Fruit fly (Drosophila melanogaster) whole organism, prepupa: ENCODE data around the gene ksh.

Source experiments
- CG3032 ChIP-seq: fragments of 200-800 bp; optimal IDR thresholded peaks from 2 replicates; lab custom pipeline; 2019; ENCODE audit warnings: missing biosample characterization, mild to moderate bottlenecking, missing genetic modification characterization, moderate library complexity
- CG32006 ChIP-seq: fragments of 200-800 bp; sonication (Bioruptor generic); optimal IDR thresholded peaks from 3 replicates; lab custom pipeline; 2017; ENCODE audit warnings: missing biosample characterization, mild to moderate bottlenecking, missing genetic modification characterization
- CG7368 ChIP-seq: fragments of 200-800 bp; sonication (Bioruptor generic); optimal IDR thresholded peaks from 3 replicates; lab custom pipeline; 2016; ENCODE audit warnings: missing biosample characterization, missing genetic modification characterization
- CG9139 ChIP-seq: fragments of 200-800 bp; sonication (Bioruptor generic); optimal IDR thresholded peaks from 3 replicates; lab custom pipeline; 2017; ENCODE audit warnings: missing biosample characterization, mild to moderate bottlenecking, missing genetic modification characterization
- Gug ChIP-seq: fragments of 200-800 bp; sonication (Bioruptor generic); IDR thresholded peaks from 2 replicates; pipeline ENCODE4 v1.3.6; 2022; ENCODE audit warnings: missing biosample characterization, missing genetic modification characterization
- Lpt ChIP-seq: fragments of 200-800 bp; sonication (Bioruptor generic); optimal IDR thresholded peaks from 3 replicates; lab custom pipeline; 2016; ENCODE audit warnings: missing biosample characterization, missing genetic modification characterization
- Sox102F ChIP-seq: fragments of 200-800 bp; sonication (Bioruptor generic); optimal IDR thresholded peaks from 2 replicates; lab custom pipeline; 2016; ENCODE audit warnings: missing biosample characterization, mild to moderate bottlenecking, missing genetic modification characterization
- topi ChIP-seq: fragments of 200-800 bp; sonication (Bioruptor generic); optimal IDR thresholded peaks from 3 replicates; lab custom pipeline; 2016; ENCODE audit warnings: missing biosample characterization, missing genetic modification characterization

DNA sequence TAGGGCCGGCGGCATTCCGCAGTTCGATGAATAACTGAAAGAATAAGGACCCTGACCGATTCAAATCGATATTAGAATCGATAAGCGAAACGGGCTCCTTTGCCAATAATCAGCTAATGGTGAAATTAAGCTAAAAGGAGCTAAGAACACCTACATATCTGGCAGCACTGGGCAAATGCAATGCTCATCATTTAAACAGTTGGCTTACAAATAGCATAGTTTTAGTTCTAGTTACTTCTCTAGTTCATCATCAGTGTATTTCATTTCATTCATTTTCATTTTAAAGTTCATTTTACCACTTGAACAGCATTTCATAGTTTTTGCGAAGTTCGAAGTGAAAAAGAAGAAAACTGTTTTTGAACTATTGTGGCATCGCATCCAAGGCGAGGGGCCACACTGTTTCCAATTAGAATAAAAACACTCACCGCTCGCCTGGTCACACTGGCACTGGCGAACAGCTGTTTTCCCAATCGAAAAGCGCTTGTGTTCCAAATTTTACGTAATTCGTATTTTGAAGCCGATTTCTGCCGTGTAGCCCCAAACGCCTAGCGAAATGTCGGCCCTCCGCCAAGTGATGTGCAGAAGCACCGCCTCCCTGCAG lies 2.7 kb downstream of the ksh start, which contains the start of the genes pcm and ND-18:
- TF ChIP-seq CG9139 (GFP tag; lab: Kevin White, UChicago) (no peak), CG3032 (tag; lab: Kevin White, UChicago) (no peak), CG7368 (no peak), Sox102F (no peak), topi (GFP tag; lab: Kevin White, UChicago) (no peak), Gug (GFP tag; lab: Robert Waterston, UW) (no peak), Lpt (GFP tag; lab: Kevin White, UChicago) (no peak), CG32006 (GFP tag; lab: Kevin White, UChicago) (no peak)
